Fruit fly (Drosophila melanogaster): ENCODE data around the gene CG15167.

Gene CG15167

dm6 chr2L:18776559-18776958 lies 36.4 kb downstream of the CG15167 start:
- TF ChIP-seq pad (GFP tag; optimal IDR thresholded peaks at IDR 0.05) (peak; percentile 3), kay (GFP tag; ENCODE audit: borderline replicate concordance) (peak; percentile 9), tj (GFP tag; optimal IDR thresholded peaks at IDR 0.05) (no peak)

DNA sequence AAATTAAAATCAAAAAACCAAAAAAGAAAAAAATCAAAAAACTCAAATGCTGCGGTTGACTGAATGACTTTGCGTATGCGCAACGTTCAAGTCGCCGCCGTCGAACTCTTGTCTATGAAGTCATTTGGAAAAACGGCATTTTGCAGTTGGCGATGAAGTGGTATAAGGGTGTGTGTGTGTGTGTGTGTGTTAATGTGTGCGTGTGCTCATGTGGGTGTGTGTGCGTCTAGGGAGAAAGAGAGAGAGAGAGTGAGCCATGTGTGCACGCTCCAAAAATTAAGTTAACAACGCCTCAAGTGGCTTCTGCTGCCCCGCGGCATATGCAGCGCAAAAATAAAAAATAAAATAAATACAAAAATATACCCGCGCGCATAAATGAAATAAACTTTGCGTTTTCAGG lies 37.3 kb downstream of the CG15167 start:
- TF ChIP-seq CG5204 (GFP tag; optimal IDR thresholded peaks at IDR 0.05): no peak
- TF ChIP-seq CG1620 (GFP tag; optimal IDR thresholded peaks at IDR 0.05): no peak
- no peak for TF ChIP-seq ovo (GFP tag; optimal IDR thresholded peaks at IDR 0.05)
- TF ChIP-seq cnc (optimal IDR thresholded peaks at IDR 0.05): no peak
- TF ChIP-seq toe (GFP tag; optimal IDR thresholded peaks at IDR 0.05): no peak
- TF ChIP-seq Hr96 (GFP tag; optimal IDR thresholded peaks at IDR 0.05): no peak
- no peak for TF ChIP-seq Clk (GFP tag; optimal IDR thresholded peaks at IDR 0.05)
- TF ChIP-seq Mnt (GFP tag; optimal IDR thresholded peaks at IDR 0.05): no peak
- TF ChIP-seq CG14711 (tag; optimal IDR thresholded peaks at IDR 0.05): no peak
- no peak for TF ChIP-seq CG7045 (GFP tag; optimal IDR thresholded peaks at IDR 0.05)
- TF ChIP-seq CG7101 (tag; optimal IDR thresholded peaks at IDR 0.05): no peak
- TF ChIP-seq cic (GFP tag; optimal IDR thresholded peaks at IDR 0.05): no peak
- TF ChIP-seq CG12768 (GFP tag; optimal IDR thresholded peaks at IDR 0.05): no peak
- TF ChIP-seq Crg-1 (GFP tag; optimal IDR thresholded peaks at IDR 0.05): no peak
- no peak for TF ChIP-seq tj (GFP tag; optimal IDR thresholded peaks at IDR 0.05)

DNA sequence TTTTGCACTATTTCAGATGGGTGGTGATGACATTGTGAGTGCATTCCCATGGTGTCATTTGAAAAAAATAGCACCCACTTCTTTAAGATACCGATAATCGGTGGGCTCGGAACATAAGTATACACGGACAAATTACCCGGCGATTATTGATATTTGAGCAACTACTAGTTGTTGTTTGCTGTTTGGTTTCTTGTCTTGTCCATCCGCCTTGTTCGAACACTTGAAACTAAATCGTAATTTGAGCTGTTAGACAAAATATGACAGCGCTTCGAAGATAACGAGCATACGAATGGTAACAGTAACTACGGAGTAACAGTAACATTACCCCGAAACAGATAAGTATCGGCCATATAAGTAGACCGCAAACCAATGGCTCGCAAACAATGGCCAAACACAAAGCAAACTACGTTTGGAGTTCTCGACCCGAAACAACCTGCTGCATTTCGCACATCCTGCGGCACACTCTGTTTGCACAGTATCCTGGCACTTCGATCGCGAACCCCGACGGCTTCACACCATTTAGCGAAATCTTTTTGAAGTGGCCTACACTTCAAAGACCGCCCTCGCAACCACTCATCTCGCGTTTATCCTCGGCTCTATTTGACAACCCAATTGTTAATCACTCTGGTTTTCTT lies 40.9 kb downstream of the CG15167 start:
- TF ChIP-seq CG5204 (GFP tag; optimal IDR thresholded peaks at IDR 0.05) (no peak), kay (GFP tag; ENCODE audit: borderline replicate concordance) (peak; percentile 8)

DNA sequence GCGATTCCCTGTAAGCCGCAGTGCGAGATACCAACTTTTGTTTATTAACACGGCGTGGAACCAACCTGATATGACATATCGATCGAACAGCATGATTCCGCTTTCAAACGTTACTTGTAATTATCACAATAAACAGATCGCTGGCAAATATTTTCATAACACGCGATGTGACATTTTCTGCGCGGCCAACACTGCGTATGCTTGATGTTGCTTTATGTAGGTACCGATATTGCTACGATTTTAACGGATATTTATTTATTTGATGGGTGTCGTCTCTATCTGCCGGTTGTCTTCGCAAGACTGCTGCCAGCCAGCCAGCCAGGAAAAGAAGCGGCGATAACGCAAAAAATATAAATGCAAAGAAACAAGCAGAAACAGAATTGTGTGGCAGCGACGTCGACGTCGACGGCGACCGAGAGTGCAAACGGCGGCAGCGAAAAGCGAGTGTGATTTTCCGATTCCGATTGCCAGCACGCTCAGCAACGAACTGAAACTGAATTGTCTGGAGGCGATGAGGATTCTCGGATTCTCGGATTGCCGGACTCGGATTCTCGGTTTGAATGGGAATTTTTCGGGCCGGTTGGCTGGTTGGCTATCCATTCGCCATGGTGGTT lies 42.2 kb downstream of the CG15167 start:
- no peak for TF ChIP-seq CG12768 (GFP tag; optimal IDR thresholded peaks at IDR 0.05)
- TF ChIP-seq cnc (optimal IDR thresholded peaks at IDR 0.05): no peak
- TF ChIP-seq CG14711 (tag; optimal IDR thresholded peaks at IDR 0.05): no peak
- no peak for TF ChIP-seq CG33017 (tag; optimal IDR thresholded peaks at IDR 0.05)
- no peak for TF ChIP-seq cic (GFP tag; optimal IDR thresholded peaks at IDR 0.05)
- no peak for TF ChIP-seq CG7045 (GFP tag; optimal IDR thresholded peaks at IDR 0.05)
- no peak for TF ChIP-seq pad (GFP tag; optimal IDR thresholded peaks at IDR 0.05)
- TF ChIP-seq kay (GFP tag; ENCODE audit: borderline replicate concordance): no peak
- TF ChIP-seq ovo (GFP tag; optimal IDR thresholded peaks at IDR 0.05): no peak
- no peak for TF ChIP-seq Clk (GFP tag; optimal IDR thresholded peaks at IDR 0.05)
- TF ChIP-seq tj (GFP tag; optimal IDR thresholded peaks at IDR 0.05): no peak
- TF ChIP-seq toe (GFP tag; optimal IDR thresholded peaks at IDR 0.05): no peak
- TF ChIP-seq Hr96 (GFP tag; optimal IDR thresholded peaks at IDR 0.05): no peak
- no peak for TF ChIP-seq CG7101 (tag; optimal IDR thresholded peaks at IDR 0.05)
- no peak for TF ChIP-seq Crg-1 (GFP tag; optimal IDR thresholded peaks at IDR 0.05)
- no peak for TF ChIP-seq CG5204 (GFP tag; optimal IDR thresholded peaks at IDR 0.05)

DNA sequence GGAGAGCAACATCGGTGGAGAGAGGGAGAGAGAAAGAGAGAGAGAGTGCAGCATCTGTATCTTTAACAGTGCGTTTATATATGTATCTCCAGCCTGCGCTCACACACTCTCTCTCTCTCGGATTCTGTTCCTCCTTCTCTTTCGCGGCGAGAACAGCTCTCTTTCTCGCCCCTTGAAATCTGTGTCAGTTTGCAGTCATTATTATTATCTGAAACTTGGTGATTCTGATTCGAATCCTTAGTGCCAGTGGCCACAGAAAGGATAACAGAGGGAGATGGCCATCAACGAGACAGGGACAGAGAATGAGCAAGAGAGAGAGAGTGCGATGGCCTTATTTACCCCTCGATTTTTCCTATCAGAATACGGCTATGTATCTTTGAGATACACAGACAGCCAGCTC lies 42.8 kb downstream of the CG15167 start:
- TF ChIP-seq CG12768 (GFP tag; optimal IDR thresholded peaks at IDR 0.05): no peak
- TF ChIP-seq pad (GFP tag; optimal IDR thresholded peaks at IDR 0.05): peak; percentile 15

DNA sequence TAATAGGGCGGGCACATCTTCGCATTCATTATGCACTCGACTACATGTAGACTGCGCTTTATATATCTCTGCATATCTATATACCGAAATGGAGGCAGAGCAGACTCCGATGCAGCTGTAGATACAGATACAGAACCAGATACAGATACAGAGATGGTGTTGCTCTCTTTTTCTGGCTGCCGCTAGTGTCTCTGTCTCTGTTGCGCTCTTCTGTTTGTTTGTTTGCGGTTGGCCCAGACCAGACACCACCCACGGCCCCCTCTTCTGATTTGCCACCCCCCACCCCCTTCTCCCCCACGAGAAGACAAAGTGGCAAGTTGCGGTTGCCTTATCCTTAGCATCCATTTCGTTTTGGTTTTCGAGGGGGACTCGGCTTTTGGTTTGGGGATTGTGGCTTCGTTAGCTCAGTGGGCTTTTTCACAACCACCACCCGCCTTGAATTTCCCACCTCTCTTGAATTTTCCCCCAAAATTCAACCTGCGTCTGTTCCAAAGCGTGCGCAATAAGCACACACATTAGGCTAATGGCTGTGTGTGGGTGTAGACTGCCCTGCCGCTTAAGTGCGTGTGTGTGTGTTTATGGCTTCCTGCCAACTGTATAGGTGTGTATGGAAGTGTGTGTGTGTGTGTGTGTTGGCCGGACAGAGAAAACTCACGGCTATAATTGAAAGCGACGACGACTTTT lies 43.3 kb downstream of the CG15167 start:
- TF ChIP-seq cic (GFP tag; optimal IDR thresholded peaks at IDR 0.05) (no peak), pad (GFP tag; optimal IDR thresholded peaks at IDR 0.05) (no peak), CG7101 (tag; optimal IDR thresholded peaks at IDR 0.05) (no peak), Hr96 (GFP tag; optimal IDR thresholded peaks at IDR 0.05) (no peak), tj (GFP tag; optimal IDR thresholded peaks at IDR 0.05) (no peak), CG14711 (tag; optimal IDR thresholded peaks at IDR 0.05) (no peak), CG7045 (GFP tag; optimal IDR thresholded peaks at IDR 0.05) (no peak), Mnt (GFP tag; optimal IDR thresholded peaks at IDR 0.05) (no peak), CG33017 (tag; optimal IDR thresholded peaks at IDR 0.05) (no peak), bab1 (GFP tag; optimal IDR thresholded peaks at IDR 0.05) (no peak), Clk (GFP tag; optimal IDR thresholded peaks at IDR 0.05) (no peak), CG5204 (GFP tag; optimal IDR thresholded peaks at IDR 0.05) (no peak), cnc (optimal IDR thresholded peaks at IDR 0.05) (no peak)

- TF ChIP-seq CG7045 (GFP tag; optimal IDR thresholded peaks at IDR 0.05) (no peak), CG14711 (tag; optimal IDR thresholded peaks at IDR 0.05) (no peak), CG12768 (GFP tag; optimal IDR thresholded peaks at IDR 0.05) (no peak), tj (GFP tag; optimal IDR thresholded peaks at IDR 0.05) (no peak), CG5204 (GFP tag; optimal IDR thresholded peaks at IDR 0.05) (no peak), toe (GFP tag; optimal IDR thresholded peaks at IDR 0.05) (no peak), Crg-1 (GFP tag; optimal IDR thresholded peaks at IDR 0.05) (no peak), CG1620 (GFP tag; optimal IDR thresholded peaks at IDR 0.05) (no peak), CG7101 (tag; optimal IDR thresholded peaks at IDR 0.05) (no peak), Clk (GFP tag; optimal IDR thresholded peaks at IDR 0.05) (no peak), kay (GFP tag; ENCODE audit: borderline replicate concordance) (no peak), Mnt (GFP tag; optimal IDR thresholded peaks at IDR 0.05) (no peak), bab1 (GFP tag; optimal IDR thresholded peaks at IDR 0.05) (no peak), ovo (GFP tag; optimal IDR thresholded peaks at IDR 0.05) (no peak), cic (GFP tag; optimal IDR thresholded peaks at IDR 0.05) (no peak), cnc (optimal IDR thresholded peaks at IDR 0.05) (no peak), pad (GFP tag; optimal IDR thresholded peaks at IDR 0.05) (no peak), Hr96 (GFP tag; optimal IDR thresholded peaks at IDR 0.05) (no peak), CG33017 (tag; optimal IDR thresholded peaks at IDR 0.05) (no peak), CG11617 (GFP tag; optimal IDR thresholded peaks at IDR 0.05) (no peak)
Measured at dm6 chr2L:18785026-18785600, 45.0 kb downstream of the CG15167 start.
